Fruit fly (Drosophila melanogaster) whole organism, pupa: ENCODE results near the gene Bro.

Experiments used
- CG14655 ChIP-seq: fragments of 200-800 bp; sonication (Bioruptor generic); optimal IDR thresholded peaks from 3 replicates; lab custom pipeline; 2017; ENCODE audit warnings: mild to moderate bottlenecking, missing biosample characterization, missing genetic modification reagents, missing genetic modification characterization
- EcR ChIP-seq: fragments of 200-800 bp; sonication (Bioruptor generic); optimal IDR thresholded peaks from 3 replicates; lab custom pipeline; 2019; ENCODE audit warnings: missing biosample characterization, missing genetic modification characterization, mild to moderate bottlenecking, moderate library complexity, missing genetic modification reagents
- gl ChIP-seq: fragments of 200-800 bp; sonication (Bioruptor generic); optimal IDR thresholded peaks from 2 replicates; lab custom pipeline; 2018; ENCODE audit warnings: missing biosample characterization, mild to moderate bottlenecking, missing genetic modification characterization

- TF ChIP-seq EcR (GFP tag; lab: Kevin White, UChicago) (no peak), CG14655 (GFP tag; lab: Kevin White, UChicago) (no peak), gl (tag; lab: Kevin White, UChicago) (no peak)
Measured at dm6 chr3L:1653752-1654151, 6.1 kb downstream of the Bro start.
